Worm (Caenorhabditis elegans) whole organism, L3 larva: ENCODE data around the gene emb-5.
"Not testable (repeated sequence)": the region's sequence is repeated elsewhere in the genome, so short reads cannot be mapped to it uniquely, and the experiment has no call there.

Experiments
- aly-2 ChIP-seq: fragments of 150-350 bp; optimal IDR thresholded peaks from 2 replicates; lab custom pipeline; 2014; ENCODE audit warnings: missing biosample characterization, missing genetic modification characterization
- ceh-82 ChIP-seq: fragments of 150-350 bp; optimal IDR thresholded peaks from 2 replicates; lab custom pipeline; 2014; ENCODE audit warnings: missing biosample characterization, missing genetic modification characterization
- egl-27 ChIP-seq: sonication (generic microtip); optimal IDR thresholded peaks from 4 replicates; lab custom pipeline; 2017; ENCODE audit warnings: missing biosample characterization, missing genetic modification reagents, missing genetic modification characterization
- elt-2 ChIP-seq: sonication (generic microtip); optimal IDR thresholded peaks from 2 replicates; lab custom pipeline; 2016; ENCODE audit warnings: missing genetic modification reagents, mild to moderate bottlenecking, missing genetic modification characterization, missing compliant biosample characterization
- fos-1 ChIP-seq: fragments of 150-350 bp; optimal IDR thresholded peaks from 2 replicates; lab custom pipeline; 2014; ENCODE audit warnings: missing biosample characterization, missing genetic modification characterization
- nfya-1 ChIP-seq: sonication (generic microtip); optimal IDR thresholded peaks from 2 replicates; lab custom pipeline; 2017; ENCODE audit warnings: missing genetic modification characterization, mild to moderate bottlenecking, missing compliant biosample characterization, antibody characterized with exemption, moderate library complexity; ENCODE audit not compliant: insufficient read depth
- nhr-12 ChIP-seq: fragments of 150-350 bp; optimal IDR thresholded peaks from 2 replicates; lab custom pipeline; 2014; ENCODE audit warnings: missing biosample characterization, missing genetic modification characterization
- nhr-237 ChIP-seq: fragments of 150-350 bp; optimal IDR thresholded peaks from 2 replicates; lab custom pipeline; 2014; ENCODE audit warnings: missing biosample characterization, missing genetic modification characterization
- nhr-76 ChIP-seq: fragments of 150-350 bp; sonication (generic microtip); optimal IDR thresholded peaks from 5 replicates; lab custom pipeline; 2014; ENCODE audit warnings: missing biosample characterization, missing genetic modification characterization
- pha-4 ChIP-seq: fragments of 150-350 bp; optimal IDR thresholded peaks from 2 replicates; lab custom pipeline; 2014; ENCODE audit warnings: missing biosample characterization, missing genetic modification reagents, missing genetic modification characterization
- pqm-1 ChIP-seq: fragments of 150-350 bp; optimal IDR thresholded peaks from 2 replicates; lab custom pipeline; 2017; ENCODE audit warnings: missing biosample characterization, missing genetic modification characterization, inconsistent platforms
- unc-62 ChIP-seq: fragments of 150-350 bp; sonication (generic microtip); optimal IDR thresholded peaks from 4 replicates; lab custom pipeline; 2014; ENCODE audit warnings: missing biosample characterization, missing genetic modification reagents, missing genetic modification characterization
- ztf-11 ChIP-seq: fragments of 150-350 bp; optimal IDR thresholded peaks from 2 replicates; lab custom pipeline; 2014; ENCODE audit warnings: missing biosample characterization, missing genetic modification characterization

ce11 chrIII:4742620-4743019 lies 22.1 kb upstream of the emb-5 start, which contains the start of gene twk-6:
- TF ChIP-seq nhr-237 (tag; lab: Kevin White, UChicago); unc-62 (GFP tag; lab: Kevin White, UChicago); aly-2 (tag; lab: Kevin White, UChicago); elt-2 (tag; lab: Kevin White, UChicago); nfya-1; pha-4 (tag; lab: Kevin White, UChicago); ceh-82 (tag; lab: Kevin White, UChicago); nhr-76 (tag; lab: Kevin White, UChicago); fos-1 (tag; lab: Kevin White, UChicago); pqm-1 (tag; lab: Kevin White, UChicago); ztf-11 (tag; lab: Kevin White, UChicago); nhr-12 (tag; lab: Kevin White, UChicago); egl-27: not testable (repeated sequence)
